Fruit fly (Drosophila melanogaster) S2 (cell line): ENCODE measurements around the gene Cp38.

Experiments used
- CG8478 ChIP-seq: fragments of >200 bp; optimal IDR thresholded peaks from 2 replicates; lab custom pipeline; 2018
- CTCF ChIP-seq, 2 experiments: fragments of >200 bp; optimal IDR thresholded peaks; 2 replicates each; lab custom pipeline; 2018

DNA sequence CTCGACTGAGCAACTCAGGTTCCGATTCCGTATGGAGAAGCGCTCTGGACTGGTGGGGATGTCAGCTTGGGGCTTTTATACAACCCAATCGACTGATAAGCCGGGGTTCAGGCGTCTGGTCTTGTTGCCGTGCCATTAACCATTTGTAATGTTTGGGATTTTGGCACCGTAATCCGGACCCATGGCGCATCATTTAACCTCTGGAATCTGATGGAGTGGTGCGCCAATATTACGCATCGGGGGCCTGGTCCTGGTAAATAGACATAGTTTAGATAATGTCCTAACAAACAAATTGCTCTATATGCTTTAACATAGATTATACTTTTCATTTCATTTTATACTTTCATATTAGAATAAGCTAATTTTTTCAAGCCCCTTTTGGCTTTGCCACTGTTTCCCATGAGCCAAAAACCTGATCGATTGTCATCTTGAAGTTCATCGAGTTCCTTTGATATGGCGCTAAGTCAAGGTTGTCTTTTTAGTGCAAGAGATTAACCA lies 12.6 kb upstream of the Cp38 start, which contains the start of gene CG12116:
- TF ChIP-seq CG8478, result no peak
- TF ChIP-seq CTCF (optimal IDR thresholded peaks at IDR 0.05; lab: Kevin White, UChicago), result no peak
